Worm (Caenorhabditis elegans): ENCODE results near the gene ZK180.6.

Gene ZK180.6

ce11 chrIV:4477009-4477471 lies 47.8 kb downstream of the ZK180.6 start, which contains the start of gene M01H9.3 (continued):
- peak; percentile 35; the same call in 1 of the 2 replicates for TF ChIP-seq ceh-88 (GFP tag; IDR thresholded peaks at IDR 0.05)
- TF ChIP-seq unc-130 (tag; optimal IDR thresholded peaks at IDR 0.05), result peak; percentile 85
- TF ChIP-seq unc-86 (tag; optimal IDR thresholded peaks at IDR 0.05), result peak; percentile 80
- TF ChIP-seq lin-14 (GFP tag; optimal IDR thresholded peaks at IDR 0.05), result peak; percentile 96
- no peak for TF ChIP-seq hpl-2 (GFP tag; optimal IDR thresholded peaks at IDR 0.05)
- peak in 2 of 3 experiments; percentile 14 to 41 for TF ChIP-seq ceh-82 (tag; optimal IDR thresholded peaks at IDR 0.05)
- TF ChIP-seq snu-23 (GFP tag; optimal IDR thresholded peaks at IDR 0.05), result peak; percentile 89
- TF ChIP-seq ceh-8 (GFP tag; optimal IDR thresholded peaks at IDR 0.05), result no peak
- peak; percentile 58 for TF ChIP-seq C16A3.4 (tag; optimal IDR thresholded peaks at IDR 0.05)
- TF ChIP-seq fkh-4 (tag; optimal IDR thresholded peaks at IDR 0.05; ENCODE audit: borderline replicate concordance), result no peak
- no peak for TF ChIP-seq unc-62 (GFP tag; optimal IDR thresholded peaks at IDR 0.05)

- peak in 1 of 2 experiments; percentile 47 for TF ChIP-seq lsy-2 (tag; optimal IDR thresholded peaks at IDR 0.05)
- peak; percentile 18 for TF ChIP-seq lin-14 (GFP tag; optimal IDR thresholded peaks at IDR 0.05)
- peak; percentile 24 for TF ChIP-seq nhr-20 (tag; optimal IDR thresholded peaks at IDR 0.05)
- TF ChIP-seq nhr-71 (tag; optimal IDR thresholded peaks at IDR 0.05), result peak; percentile 39
- no peak for TF ChIP-seq efl-1 (optimal IDR thresholded peaks at IDR 0.05)
- TF ChIP-seq efl-1 (GFP tag; optimal IDR thresholded peaks at IDR 0.05 in 1 of 2), result peak in 1 of 2 experiments; percentile 45
- no peak for TF ChIP-seq ceh-88 (GFP tag; IDR thresholded peaks at IDR 0.05)
- TF ChIP-seq aha-1 (tag; optimal IDR thresholded peaks at IDR 0.05), result no peak
- peak in 1 of 2 experiments; percentile 43 for TF ChIP-seq lin-35 (GFP tag; optimal IDR thresholded peaks at IDR 0.05)
- no peak for TF ChIP-seq hlh-4 (tag; optimal IDR thresholded peaks at IDR 0.05)
- no peak for TF ChIP-seq ets-5 (GFP tag; IDR thresholded peaks at IDR 0.05)
- TF ChIP-seq aly-2 (tag; optimal IDR thresholded peaks at IDR 0.05), result no peak
- no peak for TF ChIP-seq mab-9 (GFP tag; IDR thresholded peaks at IDR 0.05)
- peak; percentile 17 for TF ChIP-seq snu-23 (GFP tag; optimal IDR thresholded peaks at IDR 0.05)
- peak; percentile 77 for TF ChIP-seq elt-2 (tag; optimal IDR thresholded peaks at IDR 0.05)
- TF ChIP-seq efl-3 (GFP tag; optimal IDR thresholded peaks at IDR 0.05), result no peak
- peak; percentile 32 for TF ChIP-seq nhr-90 (tag; optimal IDR thresholded peaks at IDR 0.05; ENCODE audit: poor library complexity)
- TF ChIP-seq nhr-237 (tag; optimal IDR thresholded peaks at IDR 0.05), result no peak
- TF ChIP-seq C04F5.9 (tag; optimal IDR thresholded peaks at IDR 0.05), result no peak
- no peak for TF ChIP-seq nhr-84 (tag; optimal IDR thresholded peaks at IDR 0.05)
- TF ChIP-seq nhr-19 (GFP tag; conservative IDR thresholded peaks at IDR 0.05), result peak; percentile 28
- TF ChIP-seq lin-39 (tag; optimal IDR thresholded peaks at IDR 0.05), result no peak
- TF ChIP-seq nhr-11 (tag; optimal IDR thresholded peaks at IDR 0.05), result no peak
- no peak for TF ChIP-seq egl-13 (tag; optimal IDR thresholded peaks at IDR 0.05)
- TF ChIP-seq lir-3 (tag; optimal IDR thresholded peaks at IDR 0.05; ENCODE audit: poor library complexity), result peak; percentile 33
- no peak for TF ChIP-seq vab-15 (tag; optimal IDR thresholded peaks at IDR 0.05)
Measured at ce11 chrIV:4475362-4476086, 49.3 kb downstream of the ZK180.6 start.

- TF ChIP-seq efl-1 (optimal IDR thresholded peaks at IDR 0.05) (no peak), efl-1 (GFP tag; optimal IDR thresholded peaks at IDR 0.05 in 1 of 2) (peak in 1 of 2 experiments; percentile 55), nhr-71 (tag; optimal IDR thresholded peaks at IDR 0.05) (peak; percentile 30), unc-98 (GFP tag; IDR thresholded peaks at IDR 0.05) (no peak), nhr-85 (tag) (peak; percentile 1), nhr-90 (tag; optimal IDR thresholded peaks at IDR 0.05; ENCODE audit: poor library complexity) (no peak), lin-14 (GFP tag; optimal IDR thresholded peaks at IDR 0.05) (peak; percentile 45), nhr-19 (GFP tag; conservative IDR thresholded peaks at IDR 0.05) (peak; percentile 27; the same call in 1 of the 2 replicates)
Measured at ce11 chrIV:4473767-4474166, 51.1 kb downstream of the ZK180.6 start.

Measured in whole organism, L1 larva.